Worm (Caenorhabditis elegans) whole organism, L4/young adult: ENCODE results near the gene F56D6.12.

ENCODE experiments used
- W03F9.2 ChIP-seq: fragments of 150-350 bp; optimal IDR thresholded peaks from 2 replicates; lab custom pipeline; 2014; ENCODE audit warnings: missing biosample characterization, missing genetic modification characterization
- him-1 ChIP-seq: sonication (generic microtip); optimal IDR thresholded peaks from 2 replicates; lab custom pipeline; 2016; ENCODE audit warnings: missing genotype, missing genetic modification reagents, missing genetic modification characterization, missing compliant biosample characterization

ce11 chrIV:3941658-3942328 lies 33.9 kb downstream of the F56D6.12 start, which contains the start of gene clec-174:
- TF ChIP-seq W03F9.2 (no peak), him-1 (tag; lab: Kevin White, UChicago) (no peak)
